Worm (Caenorhabditis elegans): ENCODE measurements around the gene F46H5.3.

DNA sequence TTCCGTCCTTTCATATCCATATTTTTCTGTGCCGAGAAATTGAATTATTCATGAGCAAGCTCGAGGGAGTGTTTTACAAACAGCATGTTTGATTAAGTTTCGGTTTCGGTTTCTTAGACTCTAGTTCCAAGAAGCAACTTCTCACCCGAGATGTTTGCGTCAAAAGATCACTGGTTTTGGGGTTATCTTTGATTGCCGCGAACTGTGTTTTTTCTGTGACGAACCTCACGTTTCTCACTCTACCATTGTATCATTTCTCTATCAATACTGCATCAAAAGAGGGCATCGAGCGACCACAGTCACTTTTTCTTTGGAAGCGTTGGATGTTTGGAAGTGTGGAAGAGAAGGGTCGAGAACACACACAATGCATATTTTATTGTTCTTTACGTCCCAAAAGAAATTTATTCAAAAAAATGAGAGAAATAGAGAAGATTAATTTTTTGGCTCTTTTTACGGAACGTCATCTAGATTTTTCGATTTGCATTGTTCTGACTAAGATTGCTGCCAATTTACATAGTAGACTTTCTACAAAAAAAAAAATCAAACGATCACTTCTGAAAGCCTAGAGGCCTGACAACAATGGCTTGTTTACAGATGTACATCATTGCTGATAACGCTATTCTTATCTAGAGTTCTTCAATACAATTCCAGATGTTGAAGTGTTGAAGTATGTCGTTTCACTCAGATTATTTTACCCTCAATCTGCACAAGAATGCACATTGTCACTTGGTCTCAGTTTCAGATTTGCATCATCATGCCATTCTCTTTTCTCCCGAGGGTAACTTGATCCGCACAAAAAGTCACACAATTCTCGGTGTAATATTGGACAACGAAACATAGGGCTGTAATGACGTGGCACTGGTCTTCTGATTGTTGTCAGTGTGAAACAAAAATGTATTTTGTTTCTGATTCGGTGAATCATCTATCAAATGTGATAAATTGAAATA lies 5.1 kb downstream of the F46H5.3 start:
- TF ChIP-seq blmp-1 (tag; optimal IDR thresholded peaks at IDR 0.05; ENCODE audit: insufficient read depth) (no peak), ztf-4 (tag; optimal IDR thresholded peaks at IDR 0.05) (no peak), ama-1 (optimal IDR thresholded peaks at IDR 0.05) (no peak), lin-13 (GFP tag; optimal IDR thresholded peaks at IDR 0.05) (peak; percentile 15), ztf-1 (GFP tag; conservative IDR thresholded peaks at IDR 0.05) (no peak)

Measured in whole organism, L2 larva.